Worm (Caenorhabditis elegans) whole organism, mixed stage, embryonic: ENCODE measurements around the gene F57A8.6.

Experiments
- bed-3 ChIP-seq: fragments of 200-800 bp; sonication (Bioruptor generic); optimal IDR thresholded peaks from 3 replicates; lab custom pipeline; 2018; ENCODE audit warnings: mild to moderate bottlenecking, missing genetic modification characterization, moderate library complexity, missing compliant biosample characterization
- ceh-83 ChIP-seq: fragments of 200-800 bp; sonication (Bioruptor generic); optimal IDR thresholded peaks from 2 replicates; lab custom pipeline; 2018; ENCODE audit warnings: mild to moderate bottlenecking, missing genetic modification characterization, missing compliant biosample characterization
- lin-32 ChIP-seq: fragments of 200-800 bp; sonication (Bioruptor generic); optimal IDR thresholded peaks from 2 replicates; lab custom pipeline; 2018; ENCODE audit warnings: mild to moderate bottlenecking, missing genetic modification characterization, missing compliant biosample characterization
- lsy-2 ChIP-seq: fragments of 150-350 bp; optimal IDR thresholded peaks from 2 replicates; lab custom pipeline; 2014; ENCODE audit warnings: missing biosample characterization, missing genetic modification characterization
- nhr-2 ChIP-seq: fragments of 150-350 bp; optimal IDR thresholded peaks from 2 replicates; lab custom pipeline; 2014; ENCODE audit warnings: missing biosample characterization, missing genetic modification characterization
- nhr-237 ChIP-seq: fragments of 150-350 bp; optimal IDR thresholded peaks from 2 replicates; lab custom pipeline; 2014; ENCODE audit warnings: missing biosample characterization, missing genetic modification characterization
- snpc-4 ChIP-seq: fragments of 150-350 bp; optimal IDR thresholded peaks from 2 replicates; lab custom pipeline; 2014; ENCODE audit warnings: missing biosample characterization, missing genetic modification characterization
- unc-39 ChIP-seq: fragments of 150-350 bp; optimal IDR thresholded peaks from 2 replicates; lab custom pipeline; 2014; ENCODE audit warnings: missing biosample characterization, missing genetic modification characterization
- ztf-11 ChIP-seq: fragments of 150-350 bp; optimal IDR thresholded peaks from 2 replicates; lab custom pipeline; 2014; ENCODE audit warnings: missing biosample characterization, missing genetic modification characterization

- TF ChIP-seq nhr-237 (no peak), unc-39 (no peak), bed-3 (GFP tag; lab: Kevin White, UChicago) (no peak), ceh-83 (GFP tag; lab: Kevin White, UChicago) (no peak), lsy-2 (tag; lab: Kevin White, UChicago) (no peak), ztf-11 (no peak), snpc-4 (no peak), nhr-2 (no peak), lin-32 (GFP tag; lab: Kevin White, UChicago) (no peak)
Observed at ce11 chrV:10105412-10105811, 31.7 kb upstream of the F57A8.6 start, which contains the start of gene C08B6.2.
